Fruit fly (Drosophila melanogaster) whole organism, adult: ENCODE results near the gene CG42272.
A peak's percentile ranks its signal among the peaks of the same experiment; 100 is the strongest.

Experiments
- CG11617 ChIP-seq: fragments of 200-800 bp; sonication (Bioruptor generic); optimal IDR thresholded peaks from 2 replicates; lab custom pipeline; 2017; ENCODE audit warnings: mild to moderate bottlenecking, missing biosample characterization, missing genetic modification reagents, missing genetic modification characterization
- CG12768 ChIP-seq: fragments of 200-800 bp; sonication (Bioruptor generic); optimal IDR thresholded peaks from 2 replicates; lab custom pipeline; 2017; ENCODE audit warnings: missing biosample characterization, missing genetic modification characterization, mild to moderate bottlenecking, moderate library complexity, missing genetic modification reagents
- CG14711 ChIP-seq: fragments of 200-800 bp; sonication (Bioruptor generic); optimal IDR thresholded peaks from 2 replicates; lab custom pipeline; 2018; ENCODE audit warnings: missing biosample characterization, mild to moderate bottlenecking, missing genetic modification characterization, moderate library complexity
- CG1620 ChIP-seq: fragments of 200-800 bp; sonication (Bioruptor generic); optimal IDR thresholded peaks from 2 replicates; lab custom pipeline; 2016; ENCODE audit warnings: missing biosample characterization, missing genetic modification characterization
- CG33017 ChIP-seq: fragments of 200-800 bp; sonication (Bioruptor generic); optimal IDR thresholded peaks from 2 replicates; lab custom pipeline; 2018; ENCODE audit warnings: missing biosample characterization, mild to moderate bottlenecking, missing genetic modification characterization, moderate library complexity
- CG5204 ChIP-seq: fragments of 200-800 bp; sonication (Bioruptor generic); optimal IDR thresholded peaks from 2 replicates; lab custom pipeline; 2016; ENCODE audit warnings: missing biosample characterization, missing genetic modification characterization
- CG7045 ChIP-seq: fragments of 200-800 bp; sonication (Bioruptor generic); optimal IDR thresholded peaks from 2 replicates; lab custom pipeline; 2017; ENCODE audit warnings: missing biosample characterization, mild to moderate bottlenecking, missing genetic modification characterization
- CG7101 ChIP-seq: fragments of 200-800 bp; sonication (Bioruptor generic); optimal IDR thresholded peaks from 2 replicates; lab custom pipeline; 2018; ENCODE audit warnings: missing biosample characterization, mild to moderate bottlenecking, missing genetic modification characterization, moderate library complexity
- Crg-1 ChIP-seq: fragments of 200-800 bp; sonication (Bioruptor generic); optimal IDR thresholded peaks from 2 replicates; lab custom pipeline; 2016; ENCODE audit warnings: missing biosample characterization, missing genetic modification characterization
- Hr96 ChIP-seq: fragments of 200-800 bp; sonication (Bioruptor generic); optimal IDR thresholded peaks from 2 replicates; lab custom pipeline; 2016; ENCODE audit warnings: missing biosample characterization, missing genetic modification characterization
- Mnt ChIP-seq: fragments of 200-800 bp; sonication (Bioruptor generic); optimal IDR thresholded peaks from 2 replicates; lab custom pipeline; 2016; ENCODE audit warnings: missing biosample characterization, mild to moderate bottlenecking, missing genetic modification characterization
- bab1 ChIP-seq: fragments of 200-800 bp; sonication (Bioruptor generic); optimal IDR thresholded peaks from 3 replicates; lab custom pipeline; 2019; ENCODE audit warnings: missing biosample characterization, mild to moderate bottlenecking, missing genetic modification characterization, moderate library complexity
- cic ChIP-seq: fragments of 200-800 bp; sonication (Bioruptor generic); optimal IDR thresholded peaks from 2 replicates; lab custom pipeline; 2017; ENCODE audit warnings: missing biosample characterization, mild to moderate bottlenecking, missing genetic modification characterization, moderate library complexity
- cnc ChIP-seq, 2 experiments: fragments of >200 bp; optimal IDR thresholded peaks; 2 replicates each; lab custom pipeline; 2017
- kay ChIP-seq: fragments of 200-800 bp; sonication (Bioruptor generic); peaks from one replicate; lab custom pipeline; 2016; ENCODE audit warnings: missing biosample characterization, missing genetic modification characterization, borderline replicate concordance
- ovo ChIP-seq: fragments of 200-800 bp; sonication (Bioruptor generic); optimal IDR thresholded peaks from 2 replicates; lab custom pipeline; 2016; ENCODE audit warnings: missing biosample characterization, missing genetic modification characterization
- pad ChIP-seq: fragments of 200-800 bp; sonication (Bioruptor generic); optimal IDR thresholded peaks from 3 replicates; lab custom pipeline; 2017; ENCODE audit warnings: missing biosample characterization, missing genetic modification characterization, mild to moderate bottlenecking, moderate library complexity, missing genetic modification reagents
- tj ChIP-seq: fragments of 200-800 bp; sonication (Bioruptor generic); optimal IDR thresholded peaks from 3 replicates; lab custom pipeline; 2017; ENCODE audit warnings: missing biosample characterization, mild to moderate bottlenecking, missing genetic modification characterization, moderate library complexity
- toe ChIP-seq: fragments of 200-800 bp; sonication (Bioruptor generic); optimal IDR thresholded peaks from 2 replicates; lab custom pipeline; 2016; ENCODE audit warnings: missing biosample characterization, missing genetic modification characterization

The CG42272 gene

DNA sequence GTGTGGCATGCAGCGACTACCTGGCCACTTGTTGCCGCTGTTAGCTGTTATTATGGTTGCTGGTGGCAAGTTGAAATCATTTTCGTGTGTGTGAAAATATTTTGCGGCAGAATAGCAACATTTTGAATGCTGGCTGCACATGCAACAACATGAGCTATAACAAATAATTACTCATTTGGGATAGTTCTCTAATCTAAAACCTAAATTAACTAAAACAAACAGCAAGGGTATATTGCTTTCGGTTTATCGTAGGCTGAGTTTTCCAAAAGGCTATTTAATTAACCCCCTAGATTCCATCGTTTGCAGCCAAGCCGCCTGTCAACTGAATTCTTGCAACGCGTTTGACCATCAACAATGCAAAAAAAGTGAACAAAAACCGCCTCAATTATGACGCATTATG is 32.0 kb downstream of the CG42272 start:
- no peak for TF ChIP-seq tj (GFP tag; lab: Kevin White, UChicago)
- no peak for TF ChIP-seq CG7045
- TF ChIP-seq cic: no peak
- no peak for TF ChIP-seq CG5204 (GFP tag; lab: Kevin White, UChicago)
- TF ChIP-seq cnc (optimal IDR thresholded peaks at IDR 0.05; lab: Kevin White, UChicago): no peak
- no peak for TF ChIP-seq bab1
- TF ChIP-seq CG1620 (GFP tag; lab: Kevin White, UChicago): no peak

- TF ChIP-seq CG7045: no peak
- no peak for TF ChIP-seq CG12768 (GFP tag; lab: Kevin White, UChicago)
- no peak for TF ChIP-seq pad (GFP tag; lab: Kevin White, UChicago)
- no peak for TF ChIP-seq Crg-1 (GFP tag; lab: Kevin White, UChicago)
- no peak for TF ChIP-seq CG11617 (GFP tag; lab: Kevin White, UChicago)
- no peak for TF ChIP-seq cic
- no peak for TF ChIP-seq Hr96
- no peak for TF ChIP-seq ovo (GFP tag; lab: Kevin White, UChicago)
- TF ChIP-seq Mnt (GFP tag; lab: Kevin White, UChicago): no peak
Measured at dm6 chr3L:5835431-5835830, 32.6 kb downstream of the CG42272 start.

DNA sequence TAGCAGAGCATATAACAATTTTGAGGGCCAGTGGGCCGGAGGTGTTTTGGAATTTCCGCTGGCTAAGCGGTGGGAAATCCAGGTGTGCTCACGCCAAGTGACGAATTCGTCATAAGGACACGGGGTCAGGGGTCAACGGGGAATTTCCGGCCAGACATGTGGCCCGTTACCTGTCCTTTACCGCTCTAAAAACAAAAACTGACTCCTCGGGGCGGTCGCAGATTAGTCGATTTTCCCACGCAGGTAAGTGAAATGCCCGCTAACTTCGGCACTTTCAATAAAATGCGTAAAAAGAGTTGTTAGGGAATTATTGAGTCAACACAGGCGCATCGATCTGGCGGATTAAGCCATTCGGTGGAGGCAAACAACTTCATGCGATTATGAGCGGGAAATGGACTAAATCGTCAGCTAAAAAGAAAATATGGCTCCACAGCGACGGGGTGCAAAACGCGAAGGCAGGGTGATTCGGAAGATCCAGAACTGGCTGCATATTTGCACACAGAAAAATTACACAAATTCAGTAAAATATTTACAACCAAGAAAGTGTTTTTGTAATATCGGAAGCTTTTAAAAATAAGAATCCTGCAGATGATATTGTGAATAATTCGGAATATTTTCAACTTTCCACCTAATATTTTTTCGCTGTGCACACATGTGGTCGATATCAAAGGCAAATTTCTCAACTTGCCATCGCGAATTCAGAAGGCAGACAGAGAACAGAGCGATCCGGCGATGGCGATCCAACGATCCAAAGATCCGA is 33.2 kb downstream of the CG42272 start:
- TF ChIP-seq CG14711 (tag; lab: Kevin White, UChicago): no peak
- no peak for TF ChIP-seq CG1620 (GFP tag; lab: Kevin White, UChicago)
- no peak for TF ChIP-seq CG33017
- TF ChIP-seq CG11617 (GFP tag; lab: Kevin White, UChicago): no peak
- no peak for TF ChIP-seq toe (GFP tag; lab: Kevin White, UChicago)
- no peak for TF ChIP-seq CG7045
- no peak for TF ChIP-seq Mnt (GFP tag; lab: Kevin White, UChicago)
- no peak for TF ChIP-seq bab1
- TF ChIP-seq pad (GFP tag; lab: Kevin White, UChicago): no peak
- no peak for TF ChIP-seq CG5204 (GFP tag; lab: Kevin White, UChicago)
- no peak for TF ChIP-seq CG12768 (GFP tag; lab: Kevin White, UChicago)

DNA sequence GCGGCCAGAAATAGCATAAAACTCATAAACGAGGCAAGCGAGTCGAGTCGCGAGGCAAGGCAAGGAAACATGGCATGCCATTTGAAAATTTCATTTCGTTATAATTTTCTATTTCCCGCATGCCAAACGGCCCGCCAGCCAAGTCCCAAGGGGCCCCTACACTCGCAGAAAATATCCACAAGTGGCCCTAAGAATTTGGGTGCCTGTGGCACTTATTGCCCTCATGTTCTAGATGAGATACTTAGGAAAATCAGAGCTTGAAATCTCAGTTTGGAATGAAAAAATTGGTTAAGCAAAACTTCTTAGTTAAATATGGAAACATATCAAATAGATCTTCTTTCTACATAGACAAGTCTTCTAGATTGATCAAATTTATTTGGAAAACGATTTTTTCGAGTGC is 35.5 kb downstream of the CG42272 start:
- no peak for TF ChIP-seq CG33017
- TF ChIP-seq tj (GFP tag; lab: Kevin White, UChicago): no peak
- TF ChIP-seq CG7101: no peak
- TF ChIP-seq Hr96: no peak
- TF ChIP-seq kay (GFP tag; lab: Kevin White, UChicago): peak; percentile 3

dm6 chr3L:5838880-5839279 is 36.0 kb downstream of the CG42272 start:
- TF ChIP-seq CG1620 (GFP tag; lab: Kevin White, UChicago): no peak
- TF ChIP-seq cic: no peak
- TF ChIP-seq CG11617 (GFP tag; lab: Kevin White, UChicago): no peak
- TF ChIP-seq Mnt (GFP tag; lab: Kevin White, UChicago): no peak
- TF ChIP-seq Crg-1 (GFP tag; lab: Kevin White, UChicago): no peak
- TF ChIP-seq Hr96: no peak
- TF ChIP-seq pad (GFP tag; lab: Kevin White, UChicago): no peak
- no peak for TF ChIP-seq toe (GFP tag; lab: Kevin White, UChicago)

DNA sequence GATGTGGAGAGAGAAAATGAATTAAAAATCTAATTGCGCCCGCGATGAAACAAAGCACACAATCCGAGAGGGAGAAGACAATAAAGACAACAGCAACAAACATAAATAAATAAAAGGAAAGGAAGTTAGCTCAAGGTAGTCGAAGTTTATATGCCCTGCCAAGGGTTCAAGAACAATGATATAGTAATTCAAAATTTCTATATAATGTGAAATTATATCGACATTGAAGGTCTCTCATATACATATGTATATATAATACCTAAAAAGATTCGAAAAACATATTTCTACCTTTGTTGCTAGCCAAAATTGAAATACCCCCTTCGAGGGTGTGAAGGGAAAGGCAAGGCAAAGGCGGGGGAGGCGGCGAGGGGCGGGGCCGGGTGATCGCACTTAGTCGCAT is 38.0 kb downstream of the CG42272 start:
- TF ChIP-seq CG7045 (no peak), bab1 (no peak), kay (GFP tag; lab: Kevin White, UChicago) (no peak), toe (GFP tag; lab: Kevin White, UChicago) (no peak), cic (no peak), tj (GFP tag; lab: Kevin White, UChicago) (no peak), CG1620 (GFP tag; lab: Kevin White, UChicago) (no peak), Hr96 (no peak), CG5204 (GFP tag; lab: Kevin White, UChicago) (no peak), CG11617 (GFP tag; lab: Kevin White, UChicago) (no peak), CG14711 (tag; lab: Kevin White, UChicago) (no peak), Mnt (GFP tag; lab: Kevin White, UChicago) (no peak), pad (GFP tag; lab: Kevin White, UChicago) (no peak), CG7101 (no peak), Crg-1 (GFP tag; lab: Kevin White, UChicago) (no peak)

DNA sequence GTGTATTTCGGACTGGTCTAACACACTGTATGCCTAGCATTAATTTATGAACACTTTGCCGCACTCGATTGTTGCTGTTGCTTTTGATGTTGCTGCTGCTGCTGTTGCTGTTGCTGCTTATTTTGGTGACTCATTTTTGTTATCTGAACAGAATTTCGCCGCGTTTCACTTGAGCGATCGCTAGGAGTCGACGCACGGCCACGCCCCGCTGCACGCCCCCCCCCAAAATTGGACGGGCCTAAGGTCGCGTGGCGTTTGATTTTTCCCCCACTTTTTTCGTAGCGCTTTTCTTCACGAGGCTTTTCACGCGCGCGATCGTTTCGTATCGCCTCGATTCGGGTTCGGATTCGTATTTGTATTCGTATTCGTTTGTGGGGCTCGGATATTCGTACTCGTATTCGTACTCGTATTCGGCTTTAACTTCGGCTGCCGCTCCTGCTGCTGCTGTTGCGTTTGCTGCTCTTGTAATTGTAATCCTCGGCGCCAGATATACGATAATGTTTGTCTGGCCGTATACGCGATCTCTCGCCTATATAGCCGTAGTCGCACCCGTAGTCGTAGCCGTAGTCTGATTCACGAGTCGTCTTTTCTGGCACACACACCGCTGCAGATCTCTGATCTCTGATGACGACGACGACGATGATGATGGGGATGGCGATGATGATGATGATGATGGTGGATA is 41.2 kb downstream of the CG42272 start:
- no peak for TF ChIP-seq CG12768 (GFP tag; lab: Kevin White, UChicago)
- no peak for TF ChIP-seq CG1620 (GFP tag; lab: Kevin White, UChicago)
- no peak for TF ChIP-seq kay (GFP tag; lab: Kevin White, UChicago)
- TF ChIP-seq CG5204 (GFP tag; lab: Kevin White, UChicago): no peak
- no peak for TF ChIP-seq Crg-1 (GFP tag; lab: Kevin White, UChicago)
